Worm (Caenorhabditis elegans) whole organism, late embryonic: ENCODE data around the gene hpo-39.

Source experiments
- dve-1 ChIP-seq: sonication (generic microtip); optimal IDR thresholded peaks from 2 replicates; lab custom pipeline; 2017; ENCODE audit warnings: antibody characterized with exemption, mild to moderate bottlenecking, missing genetic modification characterization, missing compliant biosample characterization
- pha-4 ChIP-seq: fragments of 150-350 bp; optimal IDR thresholded peaks from 2 replicates; lab custom pipeline; 2018; ENCODE audit warnings: missing biosample characterization, missing genetic modification reagents, missing genetic modification characterization
- unc-3 ChIP-seq, 2 experiments: fragments of 200-800 bp in 1 of 2; sonication (Bioruptor generic) in 1 of 2; sonication (generic microtip) in 1 of 2; conservative IDR thresholded peaks in 1 of 2; optimal IDR thresholded peaks in 1 of 2; 2 replicates each; pipeline versions ENCODE4 v1.3.6 to Lab custom; 2016 to 2022; ENCODE audit warnings: missing compliant biosample characterization in 2 of 2, missing genetic modification characterization in 2 of 2, missing genetic modification reagents in 1 of 2

DNA sequence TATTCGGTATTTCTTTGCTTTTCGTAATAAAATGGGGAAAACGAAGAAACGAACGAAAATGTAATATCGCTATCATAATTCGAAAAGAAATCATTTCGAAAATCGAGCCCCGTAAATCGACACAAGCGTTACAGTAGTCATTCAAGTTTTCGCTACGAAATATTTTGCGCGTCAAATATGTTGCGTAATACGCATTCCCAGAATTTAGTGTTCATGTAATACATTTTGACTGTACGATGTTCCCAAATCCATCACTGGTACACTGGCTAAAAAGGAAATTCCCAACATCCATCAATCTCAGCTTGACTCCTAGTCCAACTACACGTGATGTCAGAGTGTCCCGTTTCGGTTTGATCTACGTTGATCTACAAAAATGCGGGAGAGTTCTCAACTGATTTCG is 45.8 kb downstream of the hpo-39 start:
- no peak for TF ChIP-seq dve-1
- no peak for TF ChIP-seq unc-3 (GFP tag; conservative IDR thresholded peaks at IDR 0.05; lab: Robert Waterston, UW)
- no peak for TF ChIP-seq unc-3 (tag; optimal IDR thresholded peaks at IDR 0.05; lab: Kevin White, UChicago)
- no peak for TF ChIP-seq pha-4 (tag; lab: Kevin White, UChicago)
